Worm (Caenorhabditis elegans) whole organism, late embryonic: ENCODE results near the gene M04G7.5.

Experiments used
- K02D7.2 ChIP-seq: sonication (generic microtip); optimal IDR thresholded peaks from 2 replicates; lab custom pipeline; 2017; ENCODE audit warnings: mild to moderate bottlenecking, missing genetic modification characterization, missing compliant biosample characterization
- K09A11.1 ChIP-seq: sonication (generic microtip); optimal IDR thresholded peaks from 2 replicates; lab custom pipeline; 2017; ENCODE audit warnings: antibody characterized with exemption, mild to moderate bottlenecking, missing genetic modification characterization, missing compliant biosample characterization; ENCODE audit not compliant: insufficient read depth
- ahr-1 ChIP-seq: sonication (generic microtip); optimal IDR thresholded peaks from 2 replicates; lab custom pipeline; 2016; ENCODE audit warnings: missing genetic modification characterization, missing compliant biosample characterization
- ama-1 ChIP-seq: fragments of 150-350 bp; optimal IDR thresholded peaks from 2 replicates; lab custom pipeline; 2014
- ceh-14 ChIP-seq: sonication (generic microtip); optimal IDR thresholded peaks from 2 replicates; lab custom pipeline; 2016; ENCODE audit warnings: missing genotype, missing genetic modification characterization, missing compliant biosample characterization
- ceh-19 ChIP-seq: fragments of 200-800 bp; sonication (Bioruptor generic); optimal IDR thresholded peaks from 2 replicates; lab custom pipeline; 2018; ENCODE audit warnings: mild to moderate bottlenecking, missing genetic modification characterization, missing compliant biosample characterization
- ceh-2 ChIP-seq: sonication (generic microtip); optimal IDR thresholded peaks from 2 replicates; lab custom pipeline; 2016; ENCODE audit warnings: missing genotype, missing genetic modification characterization, missing compliant biosample characterization
- ceh-24 ChIP-seq: sonication (generic microtip); optimal IDR thresholded peaks from 2 replicates; lab custom pipeline; 2016; ENCODE audit warnings: mild to moderate bottlenecking, missing genetic modification characterization, missing compliant biosample characterization
- ceh-30 ChIP-seq: fragments of 150-350 bp; optimal IDR thresholded peaks from 2 replicates; lab custom pipeline; 2014; ENCODE audit warnings: missing biosample characterization, missing genetic modification characterization
- ceh-31 ChIP-seq: sonication (generic microtip); optimal IDR thresholded peaks from 2 replicates; lab custom pipeline; 2016; ENCODE audit warnings: missing genetic modification characterization, missing compliant biosample characterization
- ceh-34 ChIP-seq: sonication (generic microtip); optimal IDR thresholded peaks from 2 replicates; lab custom pipeline; 2016; ENCODE audit warnings: mild to moderate bottlenecking, missing genetic modification characterization, missing compliant biosample characterization
- ceh-45 ChIP-seq: fragments of 200-800 bp; sonication (Bioruptor generic); IDR thresholded peaks from 2 replicates; pipeline ENCODE4 v1.3.6; 2022; ENCODE audit warnings: missing genetic modification reagents, missing genetic modification characterization, missing compliant biosample characterization
- ceh-48 ChIP-seq: sonication (generic microtip); optimal IDR thresholded peaks from 2 replicates; lab custom pipeline; 2016; ENCODE audit warnings: missing genetic modification characterization, inconsistent platforms, missing compliant biosample characterization
- ceh-6 ChIP-seq: fragments of 200-800 bp; sonication (Bioruptor generic); optimal IDR thresholded peaks from 2 replicates; lab custom pipeline; 2018; ENCODE audit warnings: mild to moderate bottlenecking, missing genetic modification characterization, missing compliant biosample characterization
- ceh-9 ChIP-seq: sonication (generic microtip); optimal IDR thresholded peaks from 2 replicates; lab custom pipeline; 2016; ENCODE audit warnings: mild to moderate bottlenecking, missing genetic modification characterization, inconsistent platforms, missing compliant biosample characterization
- che-1 ChIP-seq: sonication (generic microtip); optimal IDR thresholded peaks from 2 replicates; lab custom pipeline; 2016; ENCODE audit warnings: mild to moderate bottlenecking, missing genetic modification characterization, missing compliant biosample characterization
- dmd-4 ChIP-seq: sonication (generic microtip); optimal IDR thresholded peaks from 2 replicates; lab custom pipeline; 2016; ENCODE audit warnings: borderline replicate concordance, missing genetic modification characterization, missing compliant biosample characterization
- dve-1 ChIP-seq: sonication (generic microtip); optimal IDR thresholded peaks from 2 replicates; lab custom pipeline; 2017; ENCODE audit warnings: antibody characterized with exemption, mild to moderate bottlenecking, missing genetic modification characterization, missing compliant biosample characterization
- elt-2 ChIP-seq: sonication (generic microtip); optimal IDR thresholded peaks from 2 replicates; lab custom pipeline; 2016; ENCODE audit warnings: missing genetic modification reagents, missing genetic modification characterization, missing compliant biosample characterization
- elt-4 ChIP-seq: sonication (generic microtip); optimal IDR thresholded peaks from 2 replicates; lab custom pipeline; 2016; ENCODE audit warnings: missing genetic modification characterization, missing compliant biosample characterization
- ets-4 ChIP-seq: sonication (generic microtip); optimal IDR thresholded peaks from 2 replicates; lab custom pipeline; 2016; ENCODE audit warnings: missing genetic modification characterization, missing compliant biosample characterization
- eyg-1 ChIP-seq: sonication (generic microtip); optimal IDR thresholded peaks from 2 replicates; lab custom pipeline; 2016; ENCODE audit warnings: missing genotype, missing genetic modification characterization, missing compliant biosample characterization
- fax-1 ChIP-seq: sonication (generic microtip); optimal IDR thresholded peaks from 2 replicates; lab custom pipeline; 2016; ENCODE audit warnings: missing genotype, missing genetic modification characterization, missing compliant biosample characterization
- fkh-10 ChIP-seq: fragments of 150-350 bp; optimal IDR thresholded peaks from 2 replicates; lab custom pipeline; 2014; ENCODE audit warnings: missing biosample characterization, missing genetic modification reagents, missing genetic modification characterization
- gmeb-2 ChIP-seq: sonication (generic microtip); optimal IDR thresholded peaks from 2 replicates; lab custom pipeline; 2016; ENCODE audit warnings: missing genetic modification characterization, inconsistent platforms, missing compliant biosample characterization
- hlh-15 ChIP-seq: sonication (generic microtip); optimal IDR thresholded peaks from 2 replicates; lab custom pipeline; 2016; ENCODE audit warnings: missing genetic modification characterization, missing compliant biosample characterization
- hlh-30 ChIP-seq: sonication (generic microtip); optimal IDR thresholded peaks from 2 replicates; lab custom pipeline; 2017; ENCODE audit warnings: antibody characterized with exemption, missing genetic modification characterization, missing compliant biosample characterization; ENCODE audit not compliant: insufficient read depth
- hlh-6 ChIP-seq: sonication (generic microtip); optimal IDR thresholded peaks from 2 replicates; lab custom pipeline; 2016; ENCODE audit warnings: missing genotype, missing genetic modification characterization, missing compliant biosample characterization
- hlh-8 ChIP-seq: sonication (generic microtip); optimal IDR thresholded peaks from 2 replicates; lab custom pipeline; 2016; ENCODE audit warnings: missing genotype, missing genetic modification characterization, missing compliant biosample characterization
- mec-3 ChIP-seq: sonication (generic microtip); optimal IDR thresholded peaks from 2 replicates; lab custom pipeline; 2016; ENCODE audit warnings: borderline replicate concordance, missing genetic modification characterization, missing compliant biosample characterization
- nfya-1 ChIP-seq: sonication (generic microtip); optimal IDR thresholded peaks from 2 replicates; lab custom pipeline; 2017; ENCODE audit warnings: missing genetic modification characterization, mild to moderate bottlenecking, missing compliant biosample characterization, antibody characterized with exemption, moderate library complexity
- nhr-232 ChIP-seq: sonication (generic microtip); optimal IDR thresholded peaks from 2 replicates; lab custom pipeline; 2016; ENCODE audit warnings: missing genetic modification characterization, missing compliant biosample characterization
- npax-4 ChIP-seq: sonication (generic microtip); optimal IDR thresholded peaks from 2 replicates; lab custom pipeline; 2016; ENCODE audit warnings: missing genetic modification characterization, missing compliant biosample characterization
- odd-2 ChIP-seq: sonication (generic microtip); optimal IDR thresholded peaks from 2 replicates; lab custom pipeline; 2017; ENCODE audit warnings: antibody characterized with exemption, mild to moderate bottlenecking, missing genetic modification characterization, missing compliant biosample characterization
- pat-9 ChIP-seq: fragments of 200-800 bp; sonication (Bioruptor generic); optimal IDR thresholded peaks from 2 replicates; lab custom pipeline; 2018; ENCODE audit warnings: mild to moderate bottlenecking, missing genetic modification characterization, moderate library complexity, missing compliant biosample characterization
- pha-4 ChIP-seq: fragments of 150-350 bp; optimal IDR thresholded peaks from 2 replicates; lab custom pipeline; 2018; ENCODE audit warnings: missing biosample characterization, missing genetic modification reagents, missing genetic modification characterization
- pqm-1 ChIP-seq: sonication (generic microtip); optimal IDR thresholded peaks from 2 replicates; lab custom pipeline; 2016; ENCODE audit warnings: missing genetic modification characterization, missing compliant biosample characterization
- pros-1 ChIP-seq: fragments of 150-350 bp; optimal IDR thresholded peaks from 2 replicates; lab custom pipeline; 2014; ENCODE audit warnings: missing biosample characterization, missing genetic modification reagents, missing genetic modification characterization
- ref-2 ChIP-seq: sonication (generic microtip); optimal IDR thresholded peaks from 2 replicates; lab custom pipeline; 2016; ENCODE audit warnings: missing genetic modification characterization, missing compliant biosample characterization
- rnt-1 ChIP-seq: sonication (generic microtip); optimal IDR thresholded peaks from 2 replicates; lab custom pipeline; 2016; ENCODE audit warnings: missing genetic modification characterization, missing compliant biosample characterization
- sox-2 ChIP-seq: fragments of 200-800 bp; sonication (Bioruptor generic); IDR thresholded peaks from 2 replicates; pipeline ENCODE4 v1.3.6; 2022; ENCODE audit warnings: missing genetic modification reagents, missing genetic modification characterization, missing compliant biosample characterization
- sox-4 ChIP-seq: sonication (generic microtip); optimal IDR thresholded peaks from 2 replicates; lab custom pipeline; 2017; ENCODE audit warnings: mild to moderate bottlenecking, missing genetic modification characterization, inconsistent platforms, missing compliant biosample characterization
- syd-9 ChIP-seq: sonication (generic microtip); optimal IDR thresholded peaks from 2 replicates; lab custom pipeline; 2016; ENCODE audit warnings: mild to moderate bottlenecking, missing genetic modification characterization, moderate library complexity, missing compliant biosample characterization
- ttx-3 ChIP-seq: sonication (generic microtip); optimal IDR thresholded peaks from 2 replicates; lab custom pipeline; 2016; ENCODE audit warnings: missing genetic modification reagents, missing genetic modification characterization, missing compliant biosample characterization
- unc-3 ChIP-seq, 2 experiments: fragments of 200-800 bp in 1 of 2; sonication (Bioruptor generic) in 1 of 2; sonication (generic microtip) in 1 of 2; conservative IDR thresholded peaks in 1 of 2; optimal IDR thresholded peaks in 1 of 2; 2 replicates each; pipeline versions ENCODE4 v1.3.6 to Lab custom; 2016 to 2022; ENCODE audit warnings: missing compliant biosample characterization in 2 of 2, missing genetic modification characterization in 2 of 2, missing genetic modification reagents in 1 of 2
- unc-42 ChIP-seq: sonication (generic microtip); optimal IDR thresholded peaks from 2 replicates; lab custom pipeline; 2016; ENCODE audit warnings: missing genotype, missing genetic modification characterization, missing compliant biosample characterization
- unc-55 ChIP-seq: sonication (generic microtip); optimal IDR thresholded peaks from 2 replicates; lab custom pipeline; 2017; ENCODE audit warnings: missing biosample characterization, missing genetic modification reagents, missing genetic modification characterization
- unc-86 ChIP-seq: sonication (generic microtip); optimal IDR thresholded peaks from 2 replicates; lab custom pipeline; 2016; ENCODE audit warnings: missing genetic modification characterization, missing compliant biosample characterization
- zip-5 ChIP-seq: sonication (generic microtip); optimal IDR thresholded peaks from 2 replicates; lab custom pipeline; 2016; ENCODE audit warnings: missing genetic modification characterization, missing compliant biosample characterization
- ztf-16 ChIP-seq: sonication (generic microtip); optimal IDR thresholded peaks from 2 replicates; lab custom pipeline; 2017; ENCODE audit warnings: missing genetic modification characterization, missing compliant biosample characterization

M04G7.5 gene

ce11 chrIV:410420-410891 is 44.4 kb upstream of the M04G7.5 start, which contains the start of gene T07A9.12 (continued):
- TF ChIP-seq ref-2 (tag; lab: Kevin White, UChicago) (peak; percentile 90), che-1 (tag; lab: Kevin White, UChicago) (no peak), hlh-30 (no peak), unc-42 (peak; percentile 59), fax-1 (tag; lab: Kevin White, UChicago) (peak; percentile 82), gmeb-2 (tag; lab: Kevin White, UChicago) (no peak), pat-9 (tag; lab: Kevin White, UChicago) (no peak), ztf-16 (tag; lab: Kevin White, UChicago) (peak; percentile 37), ttx-3 (tag; lab: Kevin White, UChicago) (peak; percentile 26), ceh-14 (tag; lab: Kevin White, UChicago) (peak; percentile 65), ceh-24 (no peak), dve-1 (tag; lab: Kevin White, UChicago) (no peak), nfya-1 (tag; lab: Kevin White, UChicago) (peak; percentile 70), zip-5 (tag; lab: Kevin White, UChicago) (peak; percentile 93), eyg-1 (tag; lab: Kevin White, UChicago) (no peak), unc-86 (tag; lab: Kevin White, UChicago) (peak; percentile 56), ceh-6 (GFP tag; lab: Kevin White, UChicago) (no peak), npax-4 (tag; lab: Kevin White, UChicago) (no peak), ceh-2 (tag; lab: Kevin White, UChicago) (peak; percentile 88), ceh-19 (GFP tag; lab: Kevin White, UChicago) (peak; percentile 26), pha-4 (tag; lab: Kevin White, UChicago) (no peak), ceh-31 (tag; lab: Kevin White, UChicago) (peak; percentile 99), nhr-232 (no peak), rnt-1 (peak; percentile 80), hlh-15 (peak; percentile 62), pros-1 (tag; lab: Kevin White, UChicago) (no peak), K09A11.1 (tag; lab: Kevin White, UChicago) (peak; percentile 46), ceh-45 (GFP tag; lab: Robert Waterston, UW) (no peak), ceh-30 (tag; lab: Kevin White, UChicago) (no peak), K02D7.2 (tag; lab: Kevin White, UChicago) (no peak), syd-9 (tag; lab: Kevin White, UChicago) (peak; percentile 32), elt-4 (tag; lab: Kevin White, UChicago) (no peak), sox-4 (tag; lab: Kevin White, UChicago) (no peak), ceh-48 (no peak), unc-3 (GFP tag; conservative IDR thresholded peaks at IDR 0.05; lab: Robert Waterston, UW) (no peak), unc-3 (tag; optimal IDR thresholded peaks at IDR 0.05; lab: Kevin White, UChicago) (peak; percentile 51), dmd-4 (tag; lab: Kevin White, UChicago) (peak; percentile 34), elt-2 (tag; lab: Kevin White, UChicago) (peak; percentile 84), ceh-9 (tag; lab: Kevin White, UChicago) (no peak), ahr-1 (tag; lab: Kevin White, UChicago) (peak; percentile 54), ama-1 (no peak), mec-3 (no peak), hlh-6 (peak; percentile 3), odd-2 (tag; lab: Kevin White, UChicago) (no peak), hlh-8 (tag; lab: Kevin White, UChicago) (peak; percentile 80), unc-55 (GFP tag; lab: Kevin White, UChicago) (peak; percentile 19), ceh-34 (tag; lab: Kevin White, UChicago) (peak; percentile 61), sox-2 (GFP tag; lab: Robert Waterston, UW) (no peak), fkh-10 (GFP tag; lab: Kevin White, UChicago) (no peak), ets-4 (tag; lab: Kevin White, UChicago) (peak; percentile 70), pqm-1 (tag; lab: Kevin White, UChicago) (peak; percentile 78)
- TF ChIP-seq, all 69 proteins: peak for 37
